Fruit fly (Drosophila melanogaster): Measurements from ENCODE around the gene CG5250.

The CG5250 gene

dm6 chr3R:19180263-19180893 is 48.7 kb downstream of the CG5250 start, which contains the start of the genes CG5555 and myd (continued):
- TF ChIP-seq CG34422 (GFP tag; IDR thresholded peaks at IDR 0.05) (peak; percentile 39; the same call in 1 of the 3 replicates), CG17829 (tag; optimal IDR thresholded peaks at IDR 0.05) (peak; percentile 32), CG17802 (tag; optimal IDR thresholded peaks at IDR 0.05) (no peak), NK7.1 (GFP tag; optimal IDR thresholded peaks at IDR 0.05) (peak; percentile 30), zfh2 (GFP tag; optimal IDR thresholded peaks at IDR 0.05) (peak; percentile 40), CoRest (tag; optimal IDR thresholded peaks at IDR 0.05) (no peak), Oaz (GFP tag; IDR thresholded peaks at IDR 0.05) (no peak), CG1024 (GFP tag; IDR thresholded peaks at IDR 0.05) (no peak), cg (GFP tag; optimal IDR thresholded peaks at IDR 0.05) (no peak), Fer2 (tag; optimal IDR thresholded peaks at IDR 0.05) (no peak), CG18599 (GFP tag; optimal IDR thresholded peaks at IDR 0.05) (peak; percentile 53), Dbx (GFP tag; IDR thresholded peaks at IDR 0.05) (no peak), CG11456 (GFP tag; IDR thresholded peaks at IDR 0.05) (0 out of 3 replicates have a peak, but pooled peaks have one; percentile 27), gcm (GFP tag; optimal IDR thresholded peaks at IDR 0.05) (peak; percentile 5), CG17186 (GFP tag; optimal IDR thresholded peaks at IDR 0.05) (no peak), tgo (GFP tag; IDR thresholded peaks at IDR 0.05) (peak; percentile 35; the same call in 2 of the 3 replicates), CG10209 (GFP tag; optimal IDR thresholded peaks at IDR 0.05) (peak; percentile 8), CG2129 (GFP tag; IDR thresholded peaks at IDR 0.05; ENCODE audit: partially characterized antibody) (no peak), CG2889 (GFP tag; IDR thresholded peaks at IDR 0.05) (peak; percentile 64; the same call in 2 of the 3 replicates), dm (GFP tag; optimal IDR thresholded peaks at IDR 0.05) (no peak), GATAe (GFP tag; conservative IDR thresholded peaks at IDR 0.05) (no peak), YL-1 (GFP tag; optimal IDR thresholded peaks at IDR 0.05) (peak; percentile 44), dysf (GFP tag; IDR thresholded peaks at IDR 0.05) (peak; percentile 48; the same call in 2 of the 3 replicates), gce (GFP tag; IDR thresholded peaks at IDR 0.05) (no peak), tap (tag; optimal IDR thresholded peaks at IDR 0.05) (no peak), dimm (GFP tag; IDR thresholded peaks at IDR 0.05) (no peak), luna (GFP tag; optimal IDR thresholded peaks at IDR 0.05) (no peak), CkIIα-i1 (GFP tag; IDR thresholded peaks at IDR 0.05) (no peak), run (tag; optimal IDR thresholded peaks at IDR 0.05) (no peak), ems (GFP tag; optimal IDR thresholded peaks at IDR 0.05) (no peak), CG10565 (GFP tag; optimal IDR thresholded peaks at IDR 0.05) (no peak), CG13775 (GFP tag; optimal IDR thresholded peaks at IDR 0.05) (peak; percentile 24), Xrp1 (GFP tag; IDR thresholded peaks at IDR 0.05) (peak; percentile 27; the same call in 1 of the 2 replicates), CG2199 (GFP tag; IDR thresholded peaks at IDR 0.05) (no peak), so (GFP tag; IDR thresholded peaks at IDR 0.05) (0 out of 3 replicates have a peak, but pooled peaks have one; percentile 13), CG11398 (GFP tag; optimal IDR thresholded peaks at IDR 0.05) (peak; percentile 21), CG4282 (GFP tag; optimal IDR thresholded peaks at IDR 0.05) (no peak), Mrtf (GFP tag; IDR thresholded peaks at IDR 0.05) (no peak), Hand (GFP tag; optimal IDR thresholded peaks at IDR 0.05) (no peak), CG8478 (optimal IDR thresholded peaks at IDR 0.05) (no peak), stwl (tag; optimal IDR thresholded peaks at IDR 0.05) (peak; percentile 92), stc (GFP tag; IDR thresholded peaks at IDR 0.05) (peak; percentile 53; the same call in 1 of the 2 replicates), maf-S (GFP tag; optimal IDR thresholded peaks at IDR 0.05) (peak; percentile 36), CG10366 (GFP tag; IDR thresholded peaks at IDR 0.05) (peak; percentile 41), grn (GFP tag; optimal IDR thresholded peaks at IDR 0.05) (no peak), ranshi (GFP tag; IDR thresholded peaks at IDR 0.05) (peak; percentile 30; the same call in 1 of the 2 replicates), jing (GFP tag; optimal IDR thresholded peaks at IDR 0.05) (no peak), CG3281 (GFP tag; optimal IDR thresholded peaks at IDR 0.05) (peak; percentile 18), CG42726 (GFP tag; IDR thresholded peaks at IDR 0.05; ENCODE audit: partially characterized antibody) (no peak), Med (GFP tag) (peak; percentile 93), Usf (GFP tag; optimal IDR thresholded peaks at IDR 0.05) (no peak)
